Worm (Caenorhabditis elegans): ENCODE results near the gene C16H3.3.

Gene C16H3.3

DNA sequence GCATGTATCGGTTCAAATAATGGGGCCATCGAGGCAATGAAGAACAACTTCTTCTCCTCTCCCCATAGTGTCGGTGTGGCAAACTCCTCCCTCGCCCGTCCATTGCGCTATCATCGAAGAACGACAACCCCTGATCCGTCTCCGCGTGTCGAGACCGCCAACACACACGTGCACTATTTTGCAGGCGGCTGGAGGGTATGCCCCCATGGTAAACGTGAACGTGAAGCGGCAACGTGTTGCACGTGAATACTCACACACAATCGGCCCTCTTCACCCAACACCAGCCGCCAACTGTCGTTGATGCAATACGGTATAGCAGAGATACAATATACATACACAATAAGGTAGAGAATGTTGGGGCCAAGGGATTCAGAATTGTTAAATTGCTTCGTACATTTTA is 23.3 kb upstream of the C16H3.3 start (continued):
- TF ChIP-seq jun-1 (tag; optimal IDR thresholded peaks at IDR 0.05) (no peak), R02D3.7 (tag; optimal IDR thresholded peaks at IDR 0.05) (peak; percentile 2), pqm-1 (tag; optimal IDR thresholded peaks at IDR 0.05) (no peak), ztf-4 (tag; optimal IDR thresholded peaks at IDR 0.05) (peak; percentile 70), fos-1 (tag; optimal IDR thresholded peaks at IDR 0.05) (no peak), nhr-67 (tag; optimal IDR thresholded peaks at IDR 0.05) (no peak), mml-1 (tag; optimal IDR thresholded peaks at IDR 0.05) (peak; percentile 89), nhr-23 (tag; optimal IDR thresholded peaks at IDR 0.05) (peak; percentile 62), nhr-76 (tag; optimal IDR thresholded peaks at IDR 0.05) (no peak), hmg-11 (tag; optimal IDR thresholded peaks at IDR 0.05) (peak; percentile 25), ceh-28 (tag; optimal IDR thresholded peaks at IDR 0.05) (no peak), snpc-4 (tag; optimal IDR thresholded peaks at IDR 0.05) (no peak), aly-2 (tag; optimal IDR thresholded peaks at IDR 0.05) (no peak), ceh-16 (tag; optimal IDR thresholded peaks at IDR 0.05) (no peak), unc-62 (GFP tag; optimal IDR thresholded peaks at IDR 0.05) (no peak), skn-1 (tag; optimal IDR thresholded peaks at IDR 0.05) (no peak), pha-4 (tag; optimal IDR thresholded peaks at IDR 0.05) (no peak)

DNA sequence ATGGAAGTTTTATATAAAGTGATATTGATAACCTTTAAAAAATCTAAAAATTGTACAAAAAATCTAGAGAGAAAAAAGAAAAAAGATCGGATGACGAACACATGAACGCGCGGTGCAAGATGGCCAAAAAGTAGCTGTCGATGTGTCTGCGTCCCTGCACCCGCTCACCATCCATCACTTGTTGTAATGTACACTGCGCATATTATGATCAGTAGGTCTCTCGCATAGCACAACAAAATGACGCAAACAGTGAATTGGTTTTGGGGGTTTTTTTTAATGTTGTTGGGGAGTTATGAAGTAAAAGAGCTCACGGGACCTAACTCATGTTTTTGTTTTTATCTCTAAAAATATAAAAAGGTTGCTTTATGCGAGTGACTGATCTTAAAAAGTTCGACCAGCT is 21.9 kb upstream of the C16H3.3 start:
- TF ChIP-seq nhr-43 (tag; optimal IDR thresholded peaks at IDR 0.05; ENCODE audit: poor library complexity, severe bottlenecking) (peak; percentile 47), nhr-28 (tag; optimal IDR thresholded peaks at IDR 0.05) (no peak), pha-4 (tag; optimal IDR thresholded peaks at IDR 0.05) (peak; percentile 30), hmg-11 (tag; optimal IDR thresholded peaks at IDR 0.05) (peak; percentile 15), egl-5 (tag; optimal IDR thresholded peaks at IDR 0.05) (peak; percentile 49), sea-2 (GFP tag; optimal IDR thresholded peaks at IDR 0.05) (no peak), fkh-10 (GFP tag; optimal IDR thresholded peaks at IDR 0.05) (no peak), fos-1 (tag; optimal IDR thresholded peaks at IDR 0.05) (no peak), nhr-11 (tag; optimal IDR thresholded peaks at IDR 0.05) (no peak), lin-39 (tag; optimal IDR thresholded peaks at IDR 0.05) (peak; percentile 50), mml-1 (tag; optimal IDR thresholded peaks at IDR 0.05) (peak; percentile 11), ama-1 (optimal IDR thresholded peaks at IDR 0.05) (no peak)

DNA sequence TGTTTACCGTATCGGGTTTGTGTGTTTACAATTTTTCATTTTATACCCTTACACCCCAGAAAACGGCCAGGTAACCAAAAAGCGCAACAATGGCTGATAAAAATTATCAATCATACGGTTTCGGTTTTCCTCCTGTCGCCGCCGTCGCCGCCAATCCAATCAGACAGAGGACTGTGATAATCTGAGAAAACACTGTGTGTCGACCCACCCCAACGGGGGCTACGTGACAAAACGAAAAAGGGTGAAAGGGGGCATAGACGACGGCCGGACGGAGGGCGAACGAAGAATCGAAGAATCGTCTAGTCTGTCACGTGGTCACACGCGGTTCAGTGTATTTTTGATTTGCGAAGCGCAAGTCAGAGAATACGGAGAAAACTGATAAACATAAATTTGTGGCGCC is 21.0 kb upstream of the C16H3.3 start:
- no peak for TF ChIP-seq skn-1 (tag; optimal IDR thresholded peaks at IDR 0.05)
- TF ChIP-seq lin-15B (tag; optimal IDR thresholded peaks at IDR 0.05): no peak
- peak; percentile 91 for TF ChIP-seq elt-2 (tag; optimal IDR thresholded peaks at IDR 0.05)
- TF ChIP-seq aly-2 (tag; optimal IDR thresholded peaks at IDR 0.05): no peak
- no peak for TF ChIP-seq fkh-2 (tag; optimal IDR thresholded peaks at IDR 0.05)
- no peak for TF ChIP-seq nhr-12 (tag; optimal IDR thresholded peaks at IDR 0.05)
- no peak for TF ChIP-seq mml-1 (tag; optimal IDR thresholded peaks at IDR 0.05)
- TF ChIP-seq sea-2 (GFP tag; optimal IDR thresholded peaks at IDR 0.05): no peak
- TF ChIP-seq elt-3 (tag; optimal IDR thresholded peaks at IDR 0.05): peak in 1 of 3 experiments; percentile 34
- no peak for TF ChIP-seq hmg-11 (tag; optimal IDR thresholded peaks at IDR 0.05)
- TF ChIP-seq nhr-23 (tag; optimal IDR thresholded peaks at IDR 0.05): peak; percentile 64
- no peak for TF ChIP-seq nhr-76 (tag; optimal IDR thresholded peaks at IDR 0.05)
- no peak for TF ChIP-seq egl-5 (tag; optimal IDR thresholded peaks at IDR 0.05)
- TF ChIP-seq egl-27 (tag; optimal IDR thresholded peaks at IDR 0.05): no peak
- TF ChIP-seq elt-1 (tag; optimal IDR thresholded peaks at IDR 0.05): no peak
- no peak for TF ChIP-seq daf-12 (tag; optimal IDR thresholded peaks at IDR 0.05)
- TF ChIP-seq ama-1 (optimal IDR thresholded peaks at IDR 0.05): peak; percentile 62
- TF ChIP-seq mdl-1 (tag; optimal IDR thresholded peaks at IDR 0.05): peak; percentile 62
- TF ChIP-seq pqm-1 (tag; optimal IDR thresholded peaks at IDR 0.05): peak; percentile 66
- TF ChIP-seq pha-4 (tag; optimal IDR thresholded peaks at IDR 0.05): peak; percentile 65
- TF ChIP-seq ZK546.5 (tag; optimal IDR thresholded peaks at IDR 0.05): no peak
- no peak for TF ChIP-seq ztf-4 (tag; optimal IDR thresholded peaks at IDR 0.05)
- TF ChIP-seq ceh-82 (tag; optimal IDR thresholded peaks at IDR 0.05): no peak
- peak; percentile 77 for TF ChIP-seq nfya-1 (tag; optimal IDR thresholded peaks at IDR 0.05; ENCODE audit: insufficient read depth)
- no peak for TF ChIP-seq ceh-9 (tag; optimal IDR thresholded peaks at IDR 0.05)
- TF ChIP-seq ztf-11 (tag; optimal IDR thresholded peaks at IDR 0.05): no peak
- TF ChIP-seq jun-1 (tag; optimal IDR thresholded peaks at IDR 0.05): no peak
- TF ChIP-seq lin-39 (tag; optimal IDR thresholded peaks at IDR 0.05): peak; percentile 20
- no peak for TF ChIP-seq snpc-4 (tag; optimal IDR thresholded peaks at IDR 0.05)
- no peak for TF ChIP-seq fos-1 (tag; optimal IDR thresholded peaks at IDR 0.05)
- TF ChIP-seq nhr-43 (tag; optimal IDR thresholded peaks at IDR 0.05; ENCODE audit: poor library complexity, severe bottlenecking): peak; percentile 88
- no peak for TF ChIP-seq ceh-16 (tag; optimal IDR thresholded peaks at IDR 0.05)
- no peak for TF ChIP-seq nhr-237 (tag; optimal IDR thresholded peaks at IDR 0.05)
- peak; percentile 61 for TF ChIP-seq lsy-12 (tag; optimal IDR thresholded peaks at IDR 0.05)
- TF ChIP-seq tbx-2 (tag; optimal IDR thresholded peaks at IDR 0.05): peak; percentile 41
- TF ChIP-seq nhr-28 (tag; optimal IDR thresholded peaks at IDR 0.05): no peak
- TF ChIP-seq nhr-25 (tag; optimal IDR thresholded peaks at IDR 0.05): peak; percentile 65

Measured in whole organism, L3 larva.